Fruit fly (Drosophila melanogaster) S2 (cell line): ENCODE measurements around the gene CG42263.

Experiments
- CG8478 ChIP-seq: fragments of >200 bp; optimal IDR thresholded peaks from 2 replicates; lab custom pipeline; 2018
- CTCF ChIP-seq, 2 experiments: fragments of >200 bp; optimal IDR thresholded peaks; 2 replicates each; lab custom pipeline; 2018

CG42263 gene

DNA sequence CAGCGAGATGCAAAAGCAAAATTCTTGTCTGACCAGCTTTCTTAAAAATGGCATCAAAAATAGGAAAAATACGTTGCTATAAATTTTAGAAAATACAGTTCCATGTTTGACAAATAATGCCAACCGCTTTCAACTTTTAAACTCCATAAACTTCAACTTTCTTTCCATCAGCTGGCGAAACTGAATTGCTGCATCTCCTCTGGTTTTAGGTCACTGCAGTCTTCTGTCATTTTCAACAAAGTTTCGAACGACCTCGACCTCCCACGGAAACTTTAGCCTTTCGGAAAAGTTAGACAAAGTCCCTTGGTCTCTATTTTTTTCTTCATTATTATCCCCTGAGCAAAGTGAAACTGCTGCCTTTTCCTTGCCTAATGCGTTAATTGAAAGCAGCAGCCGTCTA lies at the start of gene CG42263:
Gene CG42263, minus strand, starts transcription at position 101 of the 400 bp plus-strand sequence.
- no peak for TF ChIP-seq CG8478 (lab: Kevin White, UChicago)
- no peak for TF ChIP-seq CTCF (optimal IDR thresholded peaks at IDR 0.05; lab: Kevin White, UChicago)

DNA sequence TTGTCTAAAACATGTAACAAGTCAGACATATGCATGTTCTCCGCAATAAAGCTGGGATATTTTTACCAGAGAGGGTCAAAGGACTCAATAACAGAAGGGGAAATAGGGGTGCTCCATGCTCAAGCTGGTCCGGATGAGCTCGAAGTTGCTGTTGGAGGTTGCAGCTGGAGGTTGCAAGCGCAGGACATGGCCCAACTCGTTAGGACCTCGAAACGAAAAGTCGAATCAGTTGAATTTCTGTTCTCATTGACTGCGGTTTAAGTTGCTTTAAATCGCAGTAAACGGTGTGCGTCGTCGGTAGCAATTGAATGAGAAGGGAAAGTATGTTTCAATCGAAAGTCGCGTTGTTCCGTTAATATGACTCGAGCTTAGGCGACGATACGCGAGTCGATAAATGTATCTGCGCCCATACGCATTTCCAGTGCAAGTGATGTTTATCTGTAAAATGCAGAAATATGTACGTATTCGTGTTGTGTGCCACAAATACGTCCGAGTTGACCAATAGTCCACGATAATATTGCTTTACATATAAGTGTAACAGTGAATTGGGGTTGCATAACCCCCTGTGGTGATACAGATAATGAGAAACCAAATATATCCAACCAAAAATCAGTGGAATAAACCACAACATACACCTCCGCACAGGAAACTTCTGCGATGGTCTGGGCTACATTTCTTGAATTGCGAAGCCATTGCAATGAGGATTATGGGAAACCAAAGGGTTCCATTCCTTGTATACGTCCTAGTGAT lies 49.6 kb upstream of the CG42263 start, which contains the start of gene kug:
Gene kug, plus strand, starts transcription at position 269 of the 750 bp plus-strand sequence.
- no peak for TF ChIP-seq CG8478 (lab: Kevin White, UChicago)
- TF ChIP-seq CTCF (optimal IDR thresholded peaks at IDR 0.05; lab: Kevin White, UChicago) = peak in 1 of 2 experiments; percentile 40

DNA sequence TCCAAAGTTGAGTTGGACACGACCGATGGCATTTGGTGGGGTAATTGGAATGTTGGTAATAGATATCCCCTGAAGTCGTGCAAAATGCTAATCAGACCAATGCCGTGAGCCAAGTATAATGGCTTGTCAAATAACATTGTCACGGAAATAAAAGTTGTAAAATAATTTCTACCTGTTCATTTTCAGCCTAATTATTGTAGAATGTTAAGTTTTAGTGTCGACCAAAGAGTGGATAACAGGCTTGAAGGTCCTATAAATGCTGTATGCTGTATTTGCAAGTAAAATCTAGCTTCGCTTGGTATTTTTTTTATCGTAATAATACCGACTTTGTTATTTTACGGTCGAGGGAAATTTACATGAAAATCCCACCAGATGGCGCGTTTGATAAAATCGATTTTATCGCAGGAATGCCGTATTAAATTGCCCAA lies 48.9 kb upstream of the CG42263 start:
- TF ChIP-seq CG8478 (lab: Kevin White, UChicago) (no peak), CTCF (optimal IDR thresholded peaks at IDR 0.05; lab: Kevin White, UChicago) (peak; percentile 86 to 88)

DNA sequence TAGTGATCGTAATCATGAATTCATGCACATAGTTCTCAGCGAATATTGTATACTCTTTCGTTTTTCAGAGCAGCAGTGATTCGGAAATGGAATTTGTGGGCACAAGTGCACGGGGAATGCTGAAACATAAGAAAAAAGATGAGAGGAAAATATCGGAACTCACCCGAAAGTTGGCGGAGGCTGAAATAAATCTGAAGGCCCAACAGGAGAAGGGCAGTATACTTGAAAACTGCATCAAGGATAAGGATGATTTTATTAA lies 47.6 kb upstream of the CG42263 start:
- TF ChIP-seq CG8478 (lab: Kevin White, UChicago) (no peak), CTCF (optimal IDR thresholded peaks at IDR 0.05; lab: Kevin White, UChicago) (no peak)

DNA sequence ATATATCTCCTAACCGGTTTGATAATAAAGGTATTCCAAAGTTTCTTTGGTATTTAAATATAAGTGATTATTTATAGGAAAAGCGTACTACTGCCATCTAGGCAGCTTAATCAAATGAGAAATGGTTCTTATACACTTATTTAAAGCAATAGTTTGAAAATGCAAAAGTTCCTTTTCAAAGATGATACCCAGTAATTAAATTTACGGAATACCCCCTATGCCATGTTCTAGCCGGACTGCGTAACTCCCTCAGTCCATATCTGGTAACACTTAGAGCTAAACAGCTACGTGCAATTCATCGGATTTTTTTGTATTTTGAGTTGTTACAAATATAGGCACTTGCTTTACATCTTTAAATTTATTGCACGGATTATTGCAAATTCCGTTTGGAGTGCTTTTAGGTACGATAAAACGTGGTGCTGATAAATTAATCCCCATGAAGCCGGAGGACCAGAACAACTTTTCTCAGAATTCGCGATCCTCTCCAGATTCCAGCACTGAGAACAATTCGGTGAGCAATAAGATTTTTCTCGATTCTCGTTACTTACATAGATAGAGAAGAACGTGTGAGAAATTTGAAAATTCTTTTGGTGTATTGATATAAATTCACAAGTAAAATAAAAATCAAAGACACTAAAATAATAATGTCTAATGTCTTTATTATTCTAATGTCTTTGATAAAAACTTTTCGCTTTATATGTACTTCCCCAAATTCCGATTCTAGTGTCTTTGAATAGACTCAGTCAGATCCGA lies 47.1 kb upstream of the CG42263 start, which contains the start of gene CG7668:
Gene CG7668, plus strand, starts transcription at position 255 of the 753 bp plus-strand sequence.
- no peak for TF ChIP-seq CTCF (optimal IDR thresholded peaks at IDR 0.05; lab: Kevin White, UChicago)
- TF ChIP-seq CG8478 (lab: Kevin White, UChicago) = no peak

DNA sequence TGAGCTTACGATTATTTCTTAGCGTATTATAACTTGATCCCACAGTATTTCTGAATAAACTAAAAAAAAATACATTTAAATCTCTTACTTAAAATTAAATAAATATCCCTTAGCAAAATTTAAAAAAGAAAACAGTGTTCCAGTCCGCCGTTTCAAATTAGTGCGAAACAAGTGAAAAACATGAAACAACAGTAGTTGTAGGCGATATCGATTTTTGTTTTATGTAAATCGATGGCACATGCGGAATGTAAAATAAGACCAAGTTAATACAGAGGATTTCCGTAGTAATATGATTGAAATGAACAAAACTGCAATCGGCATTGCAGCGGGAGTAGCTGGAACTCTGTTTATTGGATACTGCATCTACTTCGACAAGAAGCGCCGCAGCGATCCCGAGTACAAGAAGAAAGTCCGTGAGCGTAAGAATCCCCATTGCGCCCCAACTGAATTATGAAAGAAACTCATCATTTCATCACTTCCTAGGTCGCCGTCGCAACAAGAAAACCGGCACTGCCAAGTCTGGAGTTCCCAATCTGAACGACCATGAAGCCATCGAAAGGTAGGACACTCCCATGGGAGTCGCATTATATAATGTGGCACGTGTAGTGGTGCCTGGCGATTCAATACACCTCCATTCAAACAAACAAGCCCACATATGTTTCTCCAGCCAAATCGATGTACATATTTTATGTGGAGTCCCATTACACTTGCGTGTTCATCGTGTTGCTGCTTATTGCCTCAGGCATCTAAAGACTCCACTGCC lies 45.5 kb upstream of the CG42263 start:
- no peak for TF ChIP-seq CG8478 (lab: Kevin White, UChicago)
- TF ChIP-seq CTCF (optimal IDR thresholded peaks at IDR 0.05; lab: Kevin White, UChicago) = peak in 1 of 2 experiments; percentile 41

DNA sequence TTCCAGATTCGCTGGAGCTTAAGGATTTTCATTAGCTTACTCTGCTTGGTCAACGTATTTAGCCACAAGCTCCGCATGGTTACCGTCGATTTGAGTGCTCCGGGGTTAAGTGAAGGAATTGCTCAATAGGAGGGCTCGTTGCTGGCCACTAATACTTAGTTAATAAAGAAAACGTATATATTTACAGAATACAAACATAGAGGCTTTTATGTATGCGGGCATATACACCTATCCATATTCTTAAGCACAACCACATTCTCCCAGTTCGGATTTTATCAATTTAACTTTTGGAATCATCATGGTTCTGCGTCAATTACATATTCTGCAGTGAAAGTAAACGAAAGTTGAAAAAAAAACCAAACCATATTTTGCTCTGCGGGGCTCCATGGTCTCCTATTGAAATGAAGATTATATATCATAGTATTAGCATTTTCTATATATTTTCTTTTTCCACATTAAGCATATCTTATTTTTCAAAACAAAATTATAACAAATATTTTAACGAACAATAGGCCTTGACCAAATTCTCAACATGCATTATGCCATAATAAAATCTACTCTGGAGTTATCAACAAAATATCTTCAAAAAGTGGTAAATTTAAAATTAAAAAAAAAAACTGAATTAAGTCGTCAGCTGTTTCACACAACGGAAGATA lies 44.6 kb upstream of the CG42263 start, which contains the start of the genes Tom20 and Gabat:
Gene Tom20, plus strand, starts transcription at position 564 of the 656 bp plus-strand sequence.
Gene Gabat, minus strand, starts transcription at position 606 of the 656 bp plus-strand sequence.
- TF ChIP-seq CG8478 (lab: Kevin White, UChicago) = no peak
- no peak for TF ChIP-seq CTCF (optimal IDR thresholded peaks at IDR 0.05; lab: Kevin White, UChicago)

DNA sequence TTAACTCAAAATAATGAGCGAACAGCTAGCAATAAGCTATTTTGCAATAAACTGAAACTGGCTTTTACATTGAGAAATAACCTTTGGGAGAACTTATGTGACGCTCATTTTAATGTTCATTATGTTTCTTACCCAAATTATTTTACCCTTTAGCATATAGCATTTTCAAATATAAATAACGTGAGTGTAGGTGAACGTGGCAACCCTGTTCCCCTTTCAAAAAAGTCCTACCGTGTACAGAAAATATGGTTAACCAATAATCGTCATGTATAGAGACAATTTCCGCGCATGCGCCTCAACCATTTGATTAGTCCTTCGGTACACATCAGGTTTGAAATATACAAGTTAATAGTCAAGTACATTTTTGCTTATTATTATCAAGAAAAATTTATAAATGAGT lies 38.4 kb upstream of the CG42263 start:
- TF ChIP-seq CTCF (optimal IDR thresholded peaks at IDR 0.05; lab: Kevin White, UChicago) (no peak), CG8478 (lab: Kevin White, UChicago) (no peak)

DNA sequence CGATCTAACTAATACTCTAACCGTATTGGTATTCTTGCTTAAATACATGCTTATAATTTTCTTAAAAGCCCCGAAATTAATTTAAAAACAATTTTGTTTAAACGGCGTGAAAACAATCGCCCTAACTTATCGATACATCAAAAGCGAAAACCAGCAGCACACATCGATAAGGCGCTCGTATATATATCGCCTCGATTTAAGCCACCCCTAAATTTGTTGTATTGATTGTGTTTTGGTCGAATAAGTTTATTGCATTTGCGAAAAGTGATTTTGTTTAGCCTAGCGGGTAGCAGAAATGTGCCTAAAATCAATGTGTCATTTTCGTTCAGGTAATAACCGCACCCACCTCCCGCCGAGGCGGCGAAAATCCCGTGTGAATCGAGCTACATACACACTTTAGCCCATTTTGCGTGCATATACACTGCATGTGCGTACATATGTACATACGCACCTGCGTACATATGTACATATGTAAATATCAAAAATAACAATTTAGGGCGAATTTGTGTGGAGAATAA lies 36.2 kb upstream of the CG42263 start, which contains the start of the genes CG7646 and Nca:
Gene CG7646, plus strand, starts transcription at position 174 of the 518 bp plus-strand sequence.
Gene Nca, plus strand, starts transcription at position 174 of the 518 bp plus-strand sequence.
- TF ChIP-seq CTCF (optimal IDR thresholded peaks at IDR 0.05; lab: Kevin White, UChicago) = no peak
- TF ChIP-seq CG8478 (lab: Kevin White, UChicago) = no peak

DNA sequence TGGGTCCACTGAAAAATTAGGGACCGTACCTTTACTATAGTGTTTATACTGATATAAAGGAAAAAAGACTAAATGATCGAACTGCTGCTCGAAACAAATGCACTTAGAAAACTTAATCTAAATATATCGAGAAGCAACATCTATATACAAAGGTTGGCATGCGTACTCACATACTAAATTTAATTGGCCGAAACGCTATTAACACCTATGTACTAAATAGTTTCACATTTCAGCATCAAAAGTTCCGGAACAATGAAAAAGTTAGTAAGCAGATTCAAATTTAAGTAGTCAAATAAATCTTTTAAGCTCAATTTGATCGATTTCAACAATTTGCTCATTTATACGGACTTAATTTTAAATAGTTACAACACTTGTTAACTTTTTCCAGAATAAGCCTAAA lies 35.5 kb upstream of the CG42263 start, which contains the start of gene fln:
Gene fln, minus strand, starts transcription at position 101 of the 400 bp plus-strand sequence.
- TF ChIP-seq CTCF (optimal IDR thresholded peaks at IDR 0.05; lab: Kevin White, UChicago) = no peak
- no peak for TF ChIP-seq CG8478 (lab: Kevin White, UChicago)

DNA sequence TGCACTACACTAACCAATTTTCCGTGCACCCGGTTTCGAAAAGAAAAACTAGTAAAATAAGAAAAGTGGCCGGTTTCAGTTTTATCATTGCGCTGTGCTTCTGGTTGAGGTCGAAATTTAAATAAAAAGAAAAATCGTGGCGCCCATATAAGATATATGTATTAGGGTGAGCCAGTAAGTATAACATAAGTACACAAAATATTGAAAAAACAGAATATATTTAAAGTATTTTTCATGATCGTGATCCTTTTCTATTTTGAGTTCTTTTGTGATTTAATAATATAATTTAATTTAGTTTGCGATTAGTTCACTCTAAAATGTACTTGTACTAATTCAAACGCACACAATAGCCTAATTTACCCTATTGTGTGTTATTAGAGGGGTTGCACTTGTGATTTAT lies 33.3 kb upstream of the CG42263 start, which contains the start of gene Csas:
Gene Csas, minus strand, starts transcription at position 101 of the 400 bp plus-strand sequence.
- no peak for TF ChIP-seq CG8478 (lab: Kevin White, UChicago)

DNA sequence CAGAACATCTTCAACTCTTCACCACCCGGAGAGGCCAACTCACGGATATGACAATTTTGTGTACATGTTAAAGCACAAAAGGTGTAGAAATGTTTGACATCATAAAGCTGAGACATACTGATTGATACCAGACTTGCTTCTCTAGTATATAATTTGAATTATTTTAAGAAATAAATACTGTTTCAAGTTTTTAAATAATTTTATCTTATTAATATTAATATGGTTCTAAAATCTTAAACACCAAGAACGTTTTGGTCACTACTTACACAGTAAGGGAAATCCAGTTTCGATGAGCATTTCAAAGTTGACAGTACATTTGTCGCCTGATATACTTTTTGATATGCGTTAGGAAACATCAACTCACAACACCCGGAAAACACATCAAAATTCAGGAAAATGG lies 30.2 kb upstream of the CG42263 start, which contains the start of the genes hale and schuy:
Gene hale, minus strand, starts transcription at position 101 of the 400 bp plus-strand sequence.
Gene schuy, plus strand, starts transcription at position 326 of the 400 bp plus-strand sequence.
- TF ChIP-seq CG8478 (lab: Kevin White, UChicago) (no peak), CTCF (optimal IDR thresholded peaks at IDR 0.05; lab: Kevin White, UChicago) (no peak)

DNA sequence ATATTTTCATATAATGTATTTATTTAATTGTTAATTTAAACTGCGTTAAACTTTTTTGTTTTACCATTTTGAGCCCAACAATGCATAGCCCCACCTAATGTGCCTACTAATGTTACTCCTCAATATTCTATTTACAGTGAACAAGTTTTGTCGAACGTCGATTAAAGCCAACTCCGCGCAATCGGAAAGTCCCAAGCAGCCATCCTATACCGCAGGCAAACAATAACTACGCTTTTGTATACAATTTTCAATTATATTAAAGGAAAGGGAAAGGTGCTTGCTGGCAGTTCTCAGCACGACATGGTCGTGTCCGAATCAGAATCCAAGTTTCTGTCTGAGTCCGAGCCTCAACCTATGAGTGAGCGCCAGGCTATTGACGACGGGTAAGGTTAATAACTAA lies 25.8 kb upstream of the CG42263 start, which contains the start of gene CG17732:
Gene CG17732, plus strand, starts transcription at position 301 of the 400 bp plus-strand sequence.
- TF ChIP-seq CTCF (optimal IDR thresholded peaks at IDR 0.05; lab: Kevin White, UChicago) (no peak), CG8478 (lab: Kevin White, UChicago) (no peak)
